Worm (Caenorhabditis elegans): ENCODE results near the gene T04C12.1.

DNA sequence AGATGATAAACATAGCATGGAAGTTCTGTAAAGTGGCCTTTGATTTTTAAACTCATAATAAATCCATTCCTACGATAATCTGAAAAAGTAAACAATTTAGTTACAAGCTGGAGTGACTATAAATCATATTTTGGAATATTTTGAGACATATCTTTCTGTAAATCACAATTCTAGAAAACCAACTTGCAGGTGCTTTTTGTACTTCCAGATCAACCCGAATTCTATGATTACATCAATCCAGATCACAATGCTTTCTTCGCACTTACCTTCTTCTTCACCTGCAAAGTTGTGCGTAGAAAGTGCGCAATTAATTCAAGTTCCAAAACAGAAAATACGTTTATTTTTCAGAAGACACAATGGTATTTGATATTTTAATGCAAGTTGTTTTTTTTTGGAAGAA is 44.3 kb downstream of the T04C12.1 start:
- TF ChIP-seq med-1 (GFP tag; optimal IDR thresholded peaks at IDR 0.05; ENCODE audit: insufficient read depth), result no peak
- no peak for TF ChIP-seq flt-1 (GFP tag; IDR thresholded peaks at IDR 0.05)
- TF ChIP-seq ztf-29 (GFP tag; IDR thresholded peaks at IDR 0.05), result no peak
- no peak for TF ChIP-seq tab-1 (GFP tag; IDR thresholded peaks at IDR 0.05)
- no peak for TF ChIP-seq ref-1 (GFP tag; conservative IDR thresholded peaks at IDR 0.05)
- no peak for TF ChIP-seq klf-2 (GFP tag; conservative IDR thresholded peaks at IDR 0.05)

Data from whole organism, midembryonic.